Worm (Caenorhabditis elegans) whole organism, late embryonic: Measurements from ENCODE around the gene R07B7.12.
"Not testable (repeated sequence)": the region's sequence is repeated elsewhere in the genome, so short reads cannot be mapped to it uniquely, and the experiment has no call there.

ENCODE experiments used
- C38D4.7 ChIP-seq: fragments of 200-800 bp; sonication (Bioruptor generic); optimal IDR thresholded peaks from 2 replicates; lab custom pipeline; 2018; ENCODE audit warnings: mild to moderate bottlenecking, missing genetic modification characterization, moderate library complexity, missing compliant biosample characterization
- T23F11.4 ChIP-seq: fragments of 200-800 bp; sonication (Bioruptor generic); optimal IDR thresholded peaks from 2 replicates; lab custom pipeline; 2018; ENCODE audit warnings: mild to moderate bottlenecking, missing genetic modification characterization, missing compliant biosample characterization
- ahr-1 ChIP-seq: sonication (generic microtip); optimal IDR thresholded peaks from 2 replicates; lab custom pipeline; 2016; ENCODE audit warnings: missing genetic modification characterization, missing compliant biosample characterization
- ama-1 ChIP-seq: fragments of 150-350 bp; optimal IDR thresholded peaks from 2 replicates; lab custom pipeline; 2014
- ceh-18 ChIP-seq: sonication (generic microtip); optimal IDR thresholded peaks from 2 replicates; lab custom pipeline; 2016; ENCODE audit warnings: missing genetic modification characterization, missing compliant biosample characterization
- ceh-19 ChIP-seq: fragments of 200-800 bp; sonication (Bioruptor generic); optimal IDR thresholded peaks from 2 replicates; lab custom pipeline; 2018; ENCODE audit warnings: mild to moderate bottlenecking, missing genetic modification characterization, missing compliant biosample characterization
- ceh-30 ChIP-seq: fragments of 150-350 bp; optimal IDR thresholded peaks from 2 replicates; lab custom pipeline; 2014; ENCODE audit warnings: missing biosample characterization, missing genetic modification characterization
- ceh-31 ChIP-seq: sonication (generic microtip); optimal IDR thresholded peaks from 2 replicates; lab custom pipeline; 2016; ENCODE audit warnings: missing genetic modification characterization, missing compliant biosample characterization
- dmd-4 ChIP-seq: sonication (generic microtip); optimal IDR thresholded peaks from 2 replicates; lab custom pipeline; 2016; ENCODE audit warnings: borderline replicate concordance, missing genetic modification characterization, missing compliant biosample characterization
- dve-1 ChIP-seq: sonication (generic microtip); optimal IDR thresholded peaks from 2 replicates; lab custom pipeline; 2017; ENCODE audit warnings: antibody characterized with exemption, mild to moderate bottlenecking, missing genetic modification characterization, missing compliant biosample characterization
- elt-4 ChIP-seq: sonication (generic microtip); optimal IDR thresholded peaks from 2 replicates; lab custom pipeline; 2016; ENCODE audit warnings: missing genetic modification characterization, missing compliant biosample characterization
- fkh-6 ChIP-seq: sonication (generic microtip); optimal IDR thresholded peaks from 2 replicates; lab custom pipeline; 2016; ENCODE audit warnings: missing genetic modification characterization, missing compliant biosample characterization
- gmeb-2 ChIP-seq: sonication (generic microtip); optimal IDR thresholded peaks from 2 replicates; lab custom pipeline; 2016; ENCODE audit warnings: missing genetic modification characterization, inconsistent platforms, missing compliant biosample characterization
- hlh-30 ChIP-seq: sonication (generic microtip); optimal IDR thresholded peaks from 2 replicates; lab custom pipeline; 2017; ENCODE audit warnings: antibody characterized with exemption, missing genetic modification characterization, missing compliant biosample characterization; ENCODE audit not compliant: insufficient read depth
- hlh-8 ChIP-seq: sonication (generic microtip); optimal IDR thresholded peaks from 2 replicates; lab custom pipeline; 2016; ENCODE audit warnings: missing genotype, missing genetic modification characterization, missing compliant biosample characterization
- mec-3 ChIP-seq: sonication (generic microtip); optimal IDR thresholded peaks from 2 replicates; lab custom pipeline; 2016; ENCODE audit warnings: borderline replicate concordance, missing genetic modification characterization, missing compliant biosample characterization
- nfya-1 ChIP-seq: sonication (generic microtip); optimal IDR thresholded peaks from 2 replicates; lab custom pipeline; 2017; ENCODE audit warnings: missing genetic modification characterization, mild to moderate bottlenecking, missing compliant biosample characterization, antibody characterized with exemption, moderate library complexity
- nhr-232 ChIP-seq: sonication (generic microtip); optimal IDR thresholded peaks from 2 replicates; lab custom pipeline; 2016; ENCODE audit warnings: missing genetic modification characterization, missing compliant biosample characterization
- npax-4 ChIP-seq: sonication (generic microtip); optimal IDR thresholded peaks from 2 replicates; lab custom pipeline; 2016; ENCODE audit warnings: missing genetic modification characterization, missing compliant biosample characterization
- odd-2 ChIP-seq: sonication (generic microtip); optimal IDR thresholded peaks from 2 replicates; lab custom pipeline; 2017; ENCODE audit warnings: antibody characterized with exemption, mild to moderate bottlenecking, missing genetic modification characterization, missing compliant biosample characterization
- pat-9 ChIP-seq: fragments of 200-800 bp; sonication (Bioruptor generic); optimal IDR thresholded peaks from 2 replicates; lab custom pipeline; 2018; ENCODE audit warnings: mild to moderate bottlenecking, missing genetic modification characterization, moderate library complexity, missing compliant biosample characterization
- pha-2 ChIP-seq: sonication (generic microtip); optimal IDR thresholded peaks from 2 replicates; lab custom pipeline; 2017; ENCODE audit warnings: mild to moderate bottlenecking, missing genetic modification characterization, missing compliant biosample characterization
- rnt-1 ChIP-seq: sonication (generic microtip); optimal IDR thresholded peaks from 2 replicates; lab custom pipeline; 2016; ENCODE audit warnings: missing genetic modification characterization, missing compliant biosample characterization
- sdc-2 ChIP-seq: sonication (generic microtip); optimal IDR thresholded peaks from 2 replicates; lab custom pipeline; 2016; ENCODE audit warnings: missing genotype, missing genetic modification characterization, missing compliant biosample characterization
- sox-2 ChIP-seq: fragments of 200-800 bp; sonication (Bioruptor generic); IDR thresholded peaks from 2 replicates; pipeline ENCODE4 v1.3.6; 2022; ENCODE audit warnings: missing genetic modification reagents, missing genetic modification characterization, missing compliant biosample characterization
- sox-4 ChIP-seq: sonication (generic microtip); optimal IDR thresholded peaks from 2 replicates; lab custom pipeline; 2017; ENCODE audit warnings: mild to moderate bottlenecking, missing genetic modification characterization, inconsistent platforms, missing compliant biosample characterization
- tbx-7 ChIP-seq: sonication (generic microtip); optimal IDR thresholded peaks from 2 replicates; lab custom pipeline; 2016; ENCODE audit warnings: missing genotype, missing genetic modification characterization, missing compliant biosample characterization
- ttx-3 ChIP-seq: sonication (generic microtip); optimal IDR thresholded peaks from 2 replicates; lab custom pipeline; 2016; ENCODE audit warnings: missing genetic modification reagents, missing genetic modification characterization, missing compliant biosample characterization
- unc-3 ChIP-seq, 2 experiments: fragments of 200-800 bp in 1 of 2; sonication (Bioruptor generic) in 1 of 2; sonication (generic microtip) in 1 of 2; conservative IDR thresholded peaks in 1 of 2; optimal IDR thresholded peaks in 1 of 2; 2 replicates each; pipeline versions ENCODE4 v1.3.6 to Lab custom; 2016 to 2022; ENCODE audit warnings: missing compliant biosample characterization in 2 of 2, missing genetic modification characterization in 2 of 2, missing genetic modification reagents in 1 of 2
- unc-55 ChIP-seq: sonication (generic microtip); optimal IDR thresholded peaks from 2 replicates; lab custom pipeline; 2017; ENCODE audit warnings: missing biosample characterization, missing genetic modification reagents, missing genetic modification characterization
- unc-86 ChIP-seq: sonication (generic microtip); optimal IDR thresholded peaks from 2 replicates; lab custom pipeline; 2016; ENCODE audit warnings: missing genetic modification characterization, missing compliant biosample characterization
- zip-5 ChIP-seq: sonication (generic microtip); optimal IDR thresholded peaks from 2 replicates; lab custom pipeline; 2016; ENCODE audit warnings: missing genetic modification characterization, missing compliant biosample characterization

The R07B7.12 gene

ce11 chrV:12120381-12120780, 31.5 kb downstream of the R07B7.12 start, which contains the start of gene C13C4.7:
Gene C13C4.7 (minus strand): TSS chrV:12120481.
- TF ChIP-seq pha-2 (tag; lab: Kevin White, UChicago): no peak
- TF ChIP-seq ceh-19: no peak
- no peak for TF ChIP-seq sdc-2 (tag; lab: Kevin White, UChicago)
- TF ChIP-seq elt-4: no peak
- no peak for TF ChIP-seq ama-1 (lab: Kevin White, UChicago)
- no peak for TF ChIP-seq ahr-1
- no peak for TF ChIP-seq dmd-4 (tag; lab: Kevin White, UChicago)
- no peak for TF ChIP-seq tbx-7
- TF ChIP-seq zip-5 (tag; lab: Kevin White, UChicago): no peak
- TF ChIP-seq, all 69 proteins: peak for 0

ce11 chrV:12121274-12121673, 32.4 kb downstream of the R07B7.12 start, which contains the start of gene C13C4.6:
Gene C13C4.6 (plus strand): TSS chrV:12121574.
- TF ChIP-seq unc-86 (tag; lab: Kevin White, UChicago): no peak
- no peak for TF ChIP-seq dmd-4 (tag; lab: Kevin White, UChicago)
- TF ChIP-seq ceh-18: no peak
- TF ChIP-seq npax-4 (tag; lab: Kevin White, UChicago): no peak
- no peak for TF ChIP-seq sox-2
- no peak for TF ChIP-seq pha-2 (tag; lab: Kevin White, UChicago)

DNA sequence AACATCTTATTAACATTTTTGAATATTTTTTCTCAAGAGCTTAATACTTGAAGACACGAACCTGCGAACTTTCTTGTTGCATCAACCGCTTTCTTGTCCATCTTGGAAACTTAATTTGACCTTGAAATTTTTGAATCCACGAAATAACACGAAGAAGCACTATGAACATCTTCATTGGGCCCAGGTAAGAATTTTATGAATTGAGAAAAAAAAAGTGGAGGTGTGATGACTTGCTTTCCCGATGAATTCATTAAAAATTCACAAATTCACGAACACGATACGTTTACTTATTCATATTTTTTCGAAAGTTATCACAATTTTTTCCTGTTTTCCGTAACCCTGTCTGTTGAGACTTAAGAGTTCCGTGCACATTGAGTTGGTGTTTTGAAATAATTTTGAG, 41.8 kb downstream of the R07B7.12 start, which contains the start of gene C27A7.6:
Gene C27A7.6 (minus strand): TSS at position 101 of the 400 bp plus-strand sequence.
- TF ChIP-seq ttx-3, ceh-30, gmeb-2 (tag; lab: Kevin White, UChicago): not testable (repeated sequence)
- TF ChIP-seq, all 69 proteins: peak for 0; not testable (repeated sequence) for 69

ce11 chrV:12131157-12131556, 42.3 kb downstream of the R07B7.12 start, which contains the start of gene enpp-1:
Gene enpp-1 (plus strand): TSS chrV:12131457.
- not testable (repeated sequence) for TF ChIP-seq mec-3 (tag; lab: Kevin White, UChicago); T23F11.4 (GFP tag; lab: Kevin White, UChicago); dmd-4 (tag; lab: Kevin White, UChicago)

DNA sequence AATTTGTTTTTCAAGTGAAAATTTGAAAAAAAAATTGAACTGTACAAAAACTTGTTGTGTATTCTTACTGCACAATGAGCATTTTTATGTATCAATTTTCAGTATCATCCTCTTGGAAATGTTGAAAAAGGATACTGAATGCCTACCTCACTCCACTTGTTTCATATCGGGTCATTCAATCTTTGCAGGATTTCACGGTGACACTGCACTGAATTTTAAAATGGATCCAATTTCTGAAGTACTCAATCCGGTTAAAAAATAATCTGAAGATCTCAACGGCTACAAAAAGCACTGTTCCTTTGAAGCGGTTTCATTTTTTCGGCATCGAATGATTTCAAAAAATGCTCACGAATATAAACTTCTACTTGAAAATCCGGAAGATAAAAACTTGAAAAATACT, 49.1 kb downstream of the R07B7.12 start:
- no peak for TF ChIP-seq sox-4 (tag; lab: Kevin White, UChicago)
- no peak for TF ChIP-seq ceh-18
- no peak for TF ChIP-seq ceh-31 (tag; lab: Kevin White, UChicago)
- TF ChIP-seq C38D4.7 (GFP tag; lab: Kevin White, UChicago): no peak
- no peak for TF ChIP-seq dve-1
- TF ChIP-seq sdc-2 (tag; lab: Kevin White, UChicago): no peak
- no peak for TF ChIP-seq hlh-30 (tag; lab: Kevin White, UChicago)
- no peak for TF ChIP-seq nhr-232 (tag; lab: Kevin White, UChicago)
- TF ChIP-seq unc-55 (GFP tag; lab: Kevin White, UChicago): no peak
- no peak for TF ChIP-seq pat-9
- no peak for TF ChIP-seq npax-4 (tag; lab: Kevin White, UChicago)
- TF ChIP-seq ama-1 (lab: Kevin White, UChicago): no peak
- no peak for TF ChIP-seq pha-2 (tag; lab: Kevin White, UChicago)
- TF ChIP-seq fkh-6: no peak
- TF ChIP-seq unc-3 (GFP tag; conservative IDR thresholded peaks at IDR 0.05; lab: Robert Waterston, UW): no peak
- no peak for TF ChIP-seq unc-3 (tag; optimal IDR thresholded peaks at IDR 0.05; lab: Kevin White, UChicago)
- no peak for TF ChIP-seq ahr-1
- no peak for TF ChIP-seq rnt-1 (tag; lab: Kevin White, UChicago)
- no peak for TF ChIP-seq tbx-7
- no peak for TF ChIP-seq odd-2 (tag; lab: Kevin White, UChicago)

ce11 chrV:12140625-12141024, 51.8 kb downstream of the R07B7.12 start, which contains the start of gene C27A7.3:
Gene C27A7.3 (plus strand): TSS chrV:12140925.
- TF ChIP-seq hlh-8 (tag; lab: Kevin White, UChicago) (no peak), nfya-1 (tag; lab: Kevin White, UChicago) (no peak), pat-9 (no peak)
